Worm (Caenorhabditis elegans) whole organism, L4 larva: ENCODE results near the gene idpb-2.

Experiments used
- F10B5.3 ChIP-seq: sonication (generic microtip); optimal IDR thresholded peaks from 2 replicates; lab custom pipeline; 2016; ENCODE audit warnings: mild to moderate bottlenecking, missing genetic modification characterization, missing compliant biosample characterization
- F37D6.2 ChIP-seq: sonication (generic microtip); optimal IDR thresholded peaks from 2 replicates; lab custom pipeline; 2016; ENCODE audit warnings: mild to moderate bottlenecking, missing genetic modification characterization, missing compliant biosample characterization
- F44E2.7 ChIP-seq: fragments of 200-800 bp; sonication (Bioruptor generic); IDR thresholded peaks from 2 replicates; pipeline ENCODE4 v2.1.2; 2022; ENCODE audit warnings: missing genetic modification characterization, missing compliant biosample characterization
- T20F7.1 ChIP-seq: fragments of 200-800 bp; sonication (Bioruptor generic); optimal IDR thresholded peaks from 2 replicates; lab custom pipeline; 2018; ENCODE audit warnings: mild to moderate bottlenecking, missing genetic modification characterization, missing compliant biosample characterization
- Y5F2A.4 ChIP-seq: fragments of 200-800 bp; sonication (Bioruptor generic); optimal IDR thresholded peaks from 2 replicates; lab custom pipeline; 2018; ENCODE audit warnings: mild to moderate bottlenecking, missing genetic modification characterization, missing compliant biosample characterization
- aha-1 ChIP-seq: fragments of 150-350 bp; peaks from one replicate; lab custom pipeline; 2014; ENCODE audit warnings: missing biosample characterization, missing genetic modification characterization
- arid-1 ChIP-seq: fragments of 200-800 bp; sonication (Bioruptor generic); conservative IDR thresholded peaks from 2 replicates; pipeline ENCODE4 v1.3.6; 2022; ENCODE audit warnings: missing genetic modification reagents, missing genetic modification characterization, missing compliant biosample characterization
- ceh-20 ChIP-seq: fragments of 200-800 bp; sonication (Bioruptor generic); IDR thresholded peaks from 2 replicates; pipeline ENCODE4 v1.3.6; 2022; ENCODE audit warnings: missing genetic modification reagents, missing genetic modification characterization, missing compliant biosample characterization
- cey-2 ChIP-seq: sonication (generic microtip); optimal IDR thresholded peaks from 3 replicates; lab custom pipeline; 2017; ENCODE audit warnings: missing genetic modification characterization, mild to moderate bottlenecking, missing compliant biosample characterization, antibody characterized with exemption, borderline replicate concordance; ENCODE audit not compliant: insufficient read depth
- daf-16 ChIP-seq, 3 experiments: sonication (generic microtip); optimal IDR thresholded peaks; 2 replicates each; lab custom pipeline; 2016 to 2017; ENCODE audit warnings: missing genetic modification characterization in 3 of 3, missing genetic modification reagents in 3 of 3, mild to moderate bottlenecking in 2 of 3, missing compliant biosample characterization in 2 of 3, missing biosample characterization in 1 of 3, moderate library complexity in 1 of 3
- dpl-1 ChIP-seq: fragments of 150-350 bp; optimal IDR thresholded peaks from 2 replicates; lab custom pipeline; 2014; ENCODE audit warnings: missing biosample characterization, missing genetic modification reagents, missing genetic modification characterization
- duxl-1 ChIP-seq: sonication (generic microtip); optimal IDR thresholded peaks from 2 replicates; lab custom pipeline; 2016; ENCODE audit warnings: mild to moderate bottlenecking, missing genetic modification characterization, moderate library complexity, missing compliant biosample characterization; ENCODE audit not compliant: poor library complexity
- gei-8 ChIP-seq: fragments of 200-800 bp; sonication (Bioruptor generic); optimal IDR thresholded peaks from 2 replicates; lab custom pipeline; 2018; ENCODE audit warnings: mild to moderate bottlenecking, missing genetic modification characterization, missing compliant biosample characterization
- hif-1 ChIP-seq, 2 experiments: sonication (generic microtip); optimal IDR thresholded peaks; 2 replicates each; lab custom pipeline; 2016 to 2017; ENCODE audit warnings: missing compliant biosample characterization in 2 of 2, missing genetic modification characterization in 2 of 2, missing genetic modification reagents in 2 of 2, missing genotype in 2 of 2, mild to moderate bottlenecking in 1 of 2
- hlh-30 ChIP-seq: sonication (generic microtip); optimal IDR thresholded peaks from 2 replicates; lab custom pipeline; 2017; ENCODE audit warnings: antibody characterized with exemption, mild to moderate bottlenecking, missing genetic modification characterization, missing compliant biosample characterization; ENCODE audit not compliant: insufficient read depth
- hmg-1.1 ChIP-seq: fragments of 200-800 bp; sonication (Bioruptor generic); IDR thresholded peaks from 2 replicates; pipeline ENCODE4 v1.3.6; 2022; ENCODE audit warnings: missing genetic modification reagents, missing genetic modification characterization, missing compliant biosample characterization
- lim-7 ChIP-seq: fragments of 200-800 bp; sonication (Bioruptor generic); IDR thresholded peaks from 2 replicates; pipeline ENCODE4 v1.3.6; 2022; ENCODE audit warnings: missing genetic modification characterization, missing compliant biosample characterization
- lin-38 ChIP-seq: fragments of 200-800 bp; sonication (Bioruptor generic); IDR thresholded peaks from 2 replicates; pipeline ENCODE4 v1.3.6; 2022; ENCODE audit warnings: missing genetic modification reagents, missing genetic modification characterization, missing compliant biosample characterization
- lin-39 ChIP-seq: fragments of 150-350 bp; optimal IDR thresholded peaks from 2 replicates; lab custom pipeline; 2014; ENCODE audit warnings: missing biosample characterization, missing genetic modification reagents, missing genetic modification characterization
- mes-2 ChIP-seq: sonication (generic microtip); optimal IDR thresholded peaks from 2 replicates; lab custom pipeline; 2016; ENCODE audit warnings: missing genotype, mild to moderate bottlenecking, missing genetic modification characterization, missing compliant biosample characterization; ENCODE audit not compliant: poor library complexity, severe bottlenecking
- nhr-10 ChIP-seq: fragments of 150-350 bp; optimal IDR thresholded peaks from 2 replicates; lab custom pipeline; 2014; ENCODE audit warnings: missing biosample characterization, missing genetic modification characterization
- nhr-25 ChIP-seq: sonication (generic microtip); optimal IDR thresholded peaks from 2 replicates; lab custom pipeline; 2017; ENCODE audit warnings: missing genetic modification characterization, mild to moderate bottlenecking, missing compliant biosample characterization, antibody characterized with exemption, moderate library complexity, borderline replicate concordance; ENCODE audit not compliant: insufficient read depth
- nhr-28 ChIP-seq: fragments of 150-350 bp; optimal IDR thresholded peaks from 2 replicates; lab custom pipeline; 2014; ENCODE audit warnings: missing biosample characterization, missing genetic modification characterization
- nhr-6 ChIP-seq: fragments of 150-350 bp; optimal IDR thresholded peaks from 2 replicates; lab custom pipeline; 2014; ENCODE audit warnings: missing biosample characterization, missing genetic modification characterization
- nhr-77 ChIP-seq: fragments of 150-350 bp; optimal IDR thresholded peaks from 2 replicates; lab custom pipeline; 2014; ENCODE audit warnings: missing biosample characterization, missing genetic modification characterization
- pha-4 ChIP-seq, 2 experiments: fragments of 150-350 bp in 1 of 2; fragments of 200-800 bp in 1 of 2; sonication (Bioruptor generic) in 1 of 2; IDR thresholded peaks in 1 of 2; optimal IDR thresholded peaks in 1 of 2; 2 replicates each; pipeline versions ENCODE4 v1.3.6 to Lab custom; 2014 to 2022; ENCODE audit warnings: missing genetic modification characterization in 2 of 2, missing genetic modification reagents in 2 of 2, missing biosample characterization in 1 of 2, missing compliant biosample characterization in 1 of 2
- rbr-2 ChIP-seq: sonication (generic microtip); optimal IDR thresholded peaks from 2 replicates; lab custom pipeline; 2016; ENCODE audit warnings: missing genotype, missing genetic modification characterization, missing compliant biosample characterization
- saeg-2 ChIP-seq: fragments of 200-800 bp; sonication (Bioruptor generic); IDR thresholded peaks from 2 replicates; pipeline ENCODE4 v1.3.6; 2022; ENCODE audit warnings: missing genetic modification reagents, missing genetic modification characterization, missing compliant biosample characterization
- snpc-1.2 ChIP-seq: fragments of 200-800 bp; sonication (Bioruptor generic); IDR thresholded peaks from 2 replicates; pipeline ENCODE4 v1.3.6; 2022; ENCODE audit warnings: missing genetic modification reagents, missing genetic modification characterization, missing compliant biosample characterization
- snpc-4 ChIP-seq: fragments of 150-350 bp; optimal IDR thresholded peaks from 2 replicates; lab custom pipeline; 2014; ENCODE audit warnings: missing biosample characterization, missing genetic modification characterization
- spr-3 ChIP-seq: fragments of 200-800 bp; sonication (Bioruptor generic); optimal IDR thresholded peaks from 2 replicates; lab custom pipeline; 2018; ENCODE audit warnings: mild to moderate bottlenecking, missing genetic modification characterization, missing compliant biosample characterization
- unc-130 ChIP-seq: sonication (generic microtip); optimal IDR thresholded peaks from 2 replicates; lab custom pipeline; 2016; ENCODE audit warnings: missing genetic modification reagents, missing genetic modification characterization, missing compliant biosample characterization
- unc-39 ChIP-seq: sonication (generic microtip); optimal IDR thresholded peaks from 2 replicates; lab custom pipeline; 2017; ENCODE audit warnings: missing biosample characterization, missing genetic modification characterization
- unc-62 ChIP-seq, 3 experiments: fragments of 150-350 bp in 1 of 3; sonication (generic microtip); optimal IDR thresholded peaks in 2 of 3; peaks in 1 of 3; 1 replicate in 1 of 3; 2 replicates in 2 of 3; lab custom pipeline; 2014 to 2017; ENCODE audit warnings: missing biosample characterization in 3 of 3, missing genetic modification characterization in 3 of 3, missing genetic modification reagents in 3 of 3, missing genotype in 1 of 3
- vab-7 ChIP-seq: fragments of 200-800 bp; sonication (Bioruptor generic); IDR thresholded peaks from 2 replicates; pipeline ENCODE4 v1.3.6; 2022; ENCODE audit warnings: missing genetic modification reagents, missing genetic modification characterization, missing compliant biosample characterization

idpb-2 gene

DNA sequence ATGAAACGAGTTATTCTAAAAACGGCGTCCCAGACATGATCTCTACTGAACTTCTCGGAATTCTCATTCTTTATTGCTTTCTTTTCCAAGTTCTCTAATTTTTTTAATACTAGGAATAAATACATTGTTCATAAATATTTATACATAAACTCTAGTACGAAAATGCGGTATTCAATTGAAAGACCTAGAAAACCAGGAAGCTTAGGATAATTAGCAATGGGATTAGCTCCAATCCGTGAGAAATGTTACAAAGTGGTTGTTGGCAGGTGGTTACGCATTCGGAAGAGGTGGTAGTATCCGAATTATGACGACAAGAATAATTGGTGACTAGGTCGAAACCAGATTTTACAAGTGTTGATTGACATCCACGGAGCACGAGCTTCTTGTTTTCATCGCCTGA, 2.5 kb downstream of the idpb-2 start:
- TF ChIP-seq Y5F2A.4 (GFP tag; lab: Kevin White, UChicago) (no peak), unc-39 (tag; lab: Kevin White, UChicago) (no peak), cey-2 (no peak), saeg-2 (GFP tag; lab: Robert Waterston, UW) (no peak), lim-7 (GFP tag; lab: Robert Waterston, UW) (no peak), arid-1 (GFP tag; lab: Robert Waterston, UW) (no peak), hlh-30 (tag; lab: Kevin White, UChicago) (no peak), lin-39 (no peak), duxl-1 (tag; lab: Kevin White, UChicago) (no peak), snpc-1.2 (GFP tag; lab: Robert Waterston, UW) (no peak), nhr-10 (no peak), hmg-1.1 (GFP tag; lab: Robert Waterston, UW) (no peak), pha-4 (GFP tag; IDR thresholded peaks at IDR 0.05; lab: Robert Waterston, UW) (no peak), pha-4 (tag; optimal IDR thresholded peaks at IDR 0.05; lab: Kevin White, UChicago) (no peak), snpc-4 (tag; lab: Kevin White, UChicago) (no peak), spr-3 (GFP tag; lab: Kevin White, UChicago) (no peak)

ce11 chrII:5061794-5062368, 7.5 kb downstream of the idpb-2 start, which contains the start of gene smc-5:
Gene smc-5 (plus strand): TSS chrII:5062125.
- TF ChIP-seq pha-4 (GFP tag; IDR thresholded peaks at IDR 0.05; lab: Robert Waterston, UW) (no peak), pha-4 (tag; optimal IDR thresholded peaks at IDR 0.05; lab: Kevin White, UChicago) (peak; percentile 10), daf-16 (GFP tag; optimal IDR thresholded peaks at IDR 0.05; lab: Kevin White, UChicago) (no peak), daf-16 (tag; optimal IDR thresholded peaks at IDR 0.05; lab: Kevin White, UChicago) (peak; percentile 42), hmg-1.1 (GFP tag; lab: Robert Waterston, UW) (peak; percentile 47; the same call in 1 of the 2 replicates), F10B5.3 (tag; lab: Kevin White, UChicago) (no peak), aha-1 (peak; percentile 93), lin-38 (GFP tag; lab: Robert Waterston, UW) (peak; percentile 94), mes-2 (tag; lab: Kevin White, UChicago) (peak; percentile 92), T20F7.1 (peak; percentile 14), rbr-2 (tag; lab: Kevin White, UChicago) (peak; percentile 59), unc-62 (GFP tag; optimal IDR thresholded peaks at IDR 0.05 in 1 of 2; lab: Kevin White, UChicago) (peak in 1 of 2 experiments; percentile 45), unc-62 (tag; optimal IDR thresholded peaks at IDR 0.05; lab: Kevin White, UChicago) (no peak), unc-130 (GFP tag; lab: Kevin White, UChicago) (peak; percentile 82), F44E2.7 (no peak), spr-3 (GFP tag; lab: Kevin White, UChicago) (no peak), ceh-20 (GFP tag; lab: Robert Waterston, UW) (no peak), gei-8 (GFP tag; lab: Kevin White, UChicago) (no peak), vab-7 (GFP tag; lab: Robert Waterston, UW) (peak; percentile 47; the same call in 1 of the 2 replicates), nhr-77 (tag; lab: Kevin White, UChicago) (peak; percentile 83), dpl-1 (GFP tag; lab: Kevin White, UChicago) (peak; percentile 84), F37D6.2 (peak; percentile 11), nhr-28 (tag; lab: Kevin White, UChicago) (peak; percentile 45), nhr-25 (peak; percentile 28), hif-1 (tag; optimal IDR thresholded peaks at IDR 0.05; lab: Kevin White, UChicago) (peak in 1 of 2 experiments; percentile 72), nhr-6 (tag; lab: Kevin White, UChicago) (peak; percentile 56)
- TF ChIP-seq, all 104 proteins: peak for 18
